Worm (Caenorhabditis elegans) whole organism, young adult: ENCODE data around the gene szy-20.
A peak's percentile ranks its signal among the peaks of the same experiment; 100 is the strongest.

ENCODE experiments used
- F49E8.2 ChIP-seq: sonication (generic microtip); optimal IDR thresholded peaks from 3 replicates; lab custom pipeline; 2017; ENCODE audit warnings: missing genetic modification characterization, mild to moderate bottlenecking, missing compliant biosample characterization, antibody characterized with exemption, moderate library complexity; ENCODE audit not compliant: insufficient read depth
- F57C9.4 ChIP-seq: sonication (generic microtip); optimal IDR thresholded peaks from 2 replicates; lab custom pipeline; 2017; ENCODE audit warnings: mild to moderate bottlenecking, missing genetic modification characterization, missing compliant biosample characterization
- T07F8.4 ChIP-seq: sonication (generic microtip); optimal IDR thresholded peaks from 2 replicates; lab custom pipeline; 2016; ENCODE audit warnings: mild to moderate bottlenecking, missing genetic modification characterization, moderate library complexity, missing compliant biosample characterization
- T26A5.8 ChIP-seq: sonication (generic microtip); optimal IDR thresholded peaks from 2 replicates; lab custom pipeline; 2016; ENCODE audit warnings: missing genetic modification characterization, missing compliant biosample characterization
- ZK185.1 ChIP-seq: sonication (generic microtip); optimal IDR thresholded peaks from 2 replicates; lab custom pipeline; 2016; ENCODE audit warnings: mild to moderate bottlenecking, missing genetic modification characterization, missing compliant biosample characterization; ENCODE audit not compliant: poor library complexity, severe bottlenecking
- athp-1 ChIP-seq: sonication (generic microtip); optimal IDR thresholded peaks from 2 replicates; lab custom pipeline; 2017; ENCODE audit warnings: mild to moderate bottlenecking, missing genetic modification characterization, missing compliant biosample characterization
- bed-2 ChIP-seq: fragments of 200-800 bp; sonication (Bioruptor generic); IDR thresholded peaks from 2 replicates; pipeline ENCODE4 v1.3.6; 2022; ENCODE audit warnings: missing genetic modification reagents, missing genetic modification characterization, missing compliant biosample characterization
- cebp-1 ChIP-seq, 2 experiments: fragments of 200-800 bp in 1 of 2; sonication (Bioruptor generic) in 1 of 2; sonication (generic microtip) in 1 of 2; IDR thresholded peaks in 1 of 2; optimal IDR thresholded peaks in 1 of 2; 2 replicates each; pipeline versions ENCODE4 v1.3.6 to Lab custom; 2017 to 2022; ENCODE audit warnings: missing compliant biosample characterization in 2 of 2, missing genetic modification characterization in 2 of 2, mild to moderate bottlenecking in 1 of 2, missing genetic modification reagents in 1 of 2, moderate library complexity in 1 of 2
- ceh-40 ChIP-seq: fragments of 200-800 bp; sonication (Bioruptor generic); IDR thresholded peaks from 2 replicates; pipeline ENCODE4 v1.3.6; 2022; ENCODE audit warnings: missing genetic modification characterization, missing compliant biosample characterization
- die-1 ChIP-seq: sonication (generic microtip); optimal IDR thresholded peaks from 2 replicates; lab custom pipeline; 2016; ENCODE audit warnings: missing genotype, mild to moderate bottlenecking, missing genetic modification characterization, missing compliant biosample characterization
- dox-1 ChIP-seq: fragments of 200-800 bp; sonication (Bioruptor generic); IDR thresholded peaks from 2 replicates; pipeline ENCODE4 v1.3.6; 2022; ENCODE audit warnings: missing genetic modification reagents, missing genetic modification characterization, missing compliant biosample characterization
- dpff-1 ChIP-seq: sonication (generic microtip); optimal IDR thresholded peaks from 2 replicates; lab custom pipeline; 2017; ENCODE audit warnings: mild to moderate bottlenecking, missing genetic modification characterization, missing compliant biosample characterization
- gei-17 ChIP-seq: fragments of 200-800 bp; sonication (Bioruptor generic); optimal IDR thresholded peaks from 2 replicates; lab custom pipeline; 2018; ENCODE audit warnings: mild to moderate bottlenecking, missing genetic modification characterization, missing compliant biosample characterization
- him-1 ChIP-seq: sonication (generic microtip); optimal IDR thresholded peaks from 2 replicates; lab custom pipeline; 2016; ENCODE audit warnings: missing genotype, missing genetic modification reagents, missing genetic modification characterization, missing compliant biosample characterization
- hmg-1.2 ChIP-seq: fragments of 200-800 bp; sonication (Bioruptor generic); IDR thresholded peaks from 2 replicates; pipeline ENCODE4 v1.3.6; 2022; ENCODE audit warnings: missing genetic modification reagents, missing genetic modification characterization, missing compliant biosample characterization
- lag-1 ChIP-seq: fragments of 200-800 bp; sonication (Bioruptor generic); IDR thresholded peaks from 2 replicates; pipeline ENCODE4 v1.3.6; 2022; ENCODE audit warnings: missing genetic modification reagents, missing genetic modification characterization, missing compliant biosample characterization
- lin-54 ChIP-seq: fragments of 200-800 bp; sonication (Bioruptor generic); optimal IDR thresholded peaks from 2 replicates; lab custom pipeline; 2018; ENCODE audit warnings: mild to moderate bottlenecking, missing genetic modification characterization, missing compliant biosample characterization
- madf-8 ChIP-seq: fragments of 200-800 bp; sonication (Bioruptor generic); conservative IDR thresholded peaks from 2 replicates; pipeline ENCODE4 v1.3.6; 2022; ENCODE audit warnings: missing genetic modification reagents, missing genetic modification characterization, missing compliant biosample characterization
- mcd-1 ChIP-seq: fragments of 200-800 bp; sonication (Bioruptor generic); IDR thresholded peaks from 2 replicates; pipeline ENCODE4 v1.3.6; 2022; ENCODE audit warnings: missing genetic modification reagents, missing genetic modification characterization, missing compliant biosample characterization
- mel-28 ChIP-seq: sonication (generic microtip); optimal IDR thresholded peaks from 2 replicates; lab custom pipeline; 2016; ENCODE audit warnings: borderline replicate concordance, mild to moderate bottlenecking, missing genetic modification characterization, missing compliant biosample characterization
- nfyb-1 ChIP-seq: fragments of 200-800 bp; sonication (Bioruptor generic); IDR thresholded peaks from 2 replicates; pipeline ENCODE4 v1.3.6; 2022; ENCODE audit warnings: missing genetic modification reagents, missing genetic modification characterization, missing compliant biosample characterization
- nhr-179 ChIP-seq: sonication (generic microtip); optimal IDR thresholded peaks from 2 replicates; lab custom pipeline; 2016; ENCODE audit warnings: mild to moderate bottlenecking, missing genetic modification characterization, missing compliant biosample characterization
- nhr-80 ChIP-seq: sonication (generic microtip); optimal IDR thresholded peaks from 2 replicates; lab custom pipeline; 2016; ENCODE audit warnings: missing genetic modification characterization, missing compliant biosample characterization
- rcor-1 ChIP-seq: fragments of 200-800 bp; sonication (Bioruptor generic); IDR thresholded peaks from 2 replicates; pipeline ENCODE4 v1.3.6; 2022; ENCODE audit warnings: missing genetic modification reagents, missing genetic modification characterization, missing compliant biosample characterization
- snpc-3.4 ChIP-seq: sonication (generic microtip); optimal IDR thresholded peaks from 2 replicates; lab custom pipeline; 2017; ENCODE audit warnings: missing genetic modification characterization, mild to moderate bottlenecking, missing compliant biosample characterization, antibody characterized with exemption, moderate library complexity, missing genotype, missing genetic modification reagents
- snpc-4 ChIP-seq, 5 experiments: fragments of 150-350 bp in 1 of 5; sonication (generic microtip) in 4 of 5; optimal IDR thresholded peaks; 2 replicates each; lab custom pipeline; 2014 to 2018; ENCODE audit warnings: missing genetic modification characterization in 5 of 5, missing biosample characterization in 3 of 5, antibody characterized with exemption in 2 of 5, mild to moderate bottlenecking in 2 of 5, missing compliant biosample characterization in 2 of 5, missing genotype in 2 of 5, moderate library complexity in 2 of 5, missing genetic modification reagents in 1 of 5
- tbp1 ChIP-seq: fragments of 200-800 bp; sonication (Bioruptor generic); optimal IDR thresholded peaks from 2 replicates; lab custom pipeline; 2018; ENCODE audit warnings: mild to moderate bottlenecking, missing genetic modification characterization, missing compliant biosample characterization
- tlf-1 ChIP-seq: fragments of 200-800 bp; sonication (Bioruptor generic); optimal IDR thresholded peaks from 2 replicates; lab custom pipeline; 2018; ENCODE audit warnings: mild to moderate bottlenecking, missing genetic modification characterization, missing compliant biosample characterization
- unc-130 ChIP-seq: sonication (generic microtip); optimal IDR thresholded peaks from 2 replicates; lab custom pipeline; 2016; ENCODE audit warnings: missing genetic modification reagents, missing genetic modification characterization, missing compliant biosample characterization
- xnd-1 ChIP-seq: sonication (generic microtip); optimal IDR thresholded peaks from 2 replicates; lab custom pipeline; 2016; ENCODE audit warnings: missing genotype, missing genetic modification reagents, missing genetic modification characterization, missing compliant biosample characterization

Gene szy-20

ce11 chrII:8927253-8927791 lies 41.8 kb downstream of the szy-20 start, which contains the start of gene cct-2 (continued):
- peak; percentile 1 for TF ChIP-seq him-1 (tag; lab: Kevin White, UChicago)
- TF ChIP-seq mel-28, result no peak
- TF ChIP-seq madf-8 (GFP tag; lab: Robert Waterston, UW), result 0 out of 2 replicates have a peak, but pooled peaks have one; percentile 17
- TF ChIP-seq xnd-1, result no peak
- peak; percentile 14; the same call in 1 of the 2 replicates for TF ChIP-seq hmg-1.2 (GFP tag; lab: Robert Waterston, UW)
- TF ChIP-seq lin-54 (GFP tag; lab: Kevin White, UChicago), result peak; percentile 2
- TF ChIP-seq nfyb-1 (GFP tag; lab: Robert Waterston, UW), result no peak
- TF ChIP-seq mcd-1 (GFP tag; lab: Robert Waterston, UW), result peak; percentile 69
- TF ChIP-seq snpc-3.4 (tag; lab: Kevin White, UChicago), result peak; percentile 19
- peak; percentile 7 for TF ChIP-seq F49E8.2 (tag; lab: Kevin White, UChicago)
- no peak for TF ChIP-seq bed-2 (GFP tag; lab: Robert Waterston, UW)
- TF ChIP-seq dox-1 (GFP tag; lab: Robert Waterston, UW), result no peak
- TF ChIP-seq athp-1 (tag; lab: Kevin White, UChicago), result no peak
- TF ChIP-seq ZK185.1 (tag; lab: Kevin White, UChicago), result peak; percentile 59
- TF ChIP-seq nhr-179 (tag; lab: Kevin White, UChicago), result no peak

- no peak for TF ChIP-seq gei-17 (GFP tag; lab: Kevin White, UChicago)
- TF ChIP-seq F57C9.4 (tag; lab: Kevin White, UChicago), result no peak
- TF ChIP-seq athp-1 (tag; lab: Kevin White, UChicago), result no peak
- TF ChIP-seq snpc-4 (GFP tag; optimal IDR thresholded peaks at IDR 0.05; lab: Kevin White, UChicago), result no peak
- no peak for TF ChIP-seq snpc-4 (tag; optimal IDR thresholded peaks at IDR 0.05; lab: Kevin White, UChicago)
- TF ChIP-seq rcor-1, result no peak
- TF ChIP-seq mcd-1 (GFP tag; lab: Robert Waterston, UW), result no peak
- no peak for TF ChIP-seq lag-1
- TF ChIP-seq nfyb-1 (GFP tag; lab: Robert Waterston, UW), result no peak
- no peak for TF ChIP-seq T26A5.8
- no peak for TF ChIP-seq unc-130
- no peak for TF ChIP-seq ceh-40 (GFP tag; lab: Robert Waterston, UW)
- TF ChIP-seq dpff-1, result no peak
- TF ChIP-seq die-1 (tag; lab: Kevin White, UChicago), result no peak
- no peak for TF ChIP-seq tlf-1
- TF ChIP-seq T07F8.4 (tag; lab: Kevin White, UChicago), result no peak
These were observed 42.7 kb downstream of the szy-20 start, which contains the start of gene B0457.2 for ce11 chrII:8926451-8926850. TSS of gene B0457.2 (minus strand) at chrII:8926551.

DNA sequence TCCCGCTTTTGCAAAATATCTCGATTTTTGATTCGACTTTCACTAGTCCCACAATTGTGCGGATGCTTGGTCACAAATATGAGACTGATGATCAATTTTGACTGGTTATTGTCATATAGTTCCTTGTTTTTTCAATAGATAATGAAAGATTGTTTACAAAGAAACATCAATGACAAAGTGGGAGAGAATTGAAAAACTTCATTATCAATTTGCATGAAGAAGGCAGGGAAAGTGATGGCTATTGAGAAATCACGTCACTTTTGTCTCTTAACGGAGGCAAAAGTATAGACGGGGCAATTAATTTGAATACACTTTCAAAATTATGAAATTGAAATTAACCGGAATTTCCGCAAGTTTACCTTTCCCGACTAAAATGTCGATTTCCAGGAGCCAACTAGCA lies 45.9 kb downstream of the szy-20 start:
- TF ChIP-seq nhr-80 (tag; lab: Kevin White, UChicago) (peak; percentile 47), mel-28 (no peak)

- TF ChIP-seq mcd-1 (GFP tag; lab: Robert Waterston, UW) (no peak), nhr-80 (tag; lab: Kevin White, UChicago) (peak; percentile 67)
These were observed 47.0 kb downstream of the szy-20 start, which contains the start of gene B0457.6 for ce11 chrII:8922140-8922539. TSS of gene B0457.6 (plus strand) at chrII:8922423.

DNA sequence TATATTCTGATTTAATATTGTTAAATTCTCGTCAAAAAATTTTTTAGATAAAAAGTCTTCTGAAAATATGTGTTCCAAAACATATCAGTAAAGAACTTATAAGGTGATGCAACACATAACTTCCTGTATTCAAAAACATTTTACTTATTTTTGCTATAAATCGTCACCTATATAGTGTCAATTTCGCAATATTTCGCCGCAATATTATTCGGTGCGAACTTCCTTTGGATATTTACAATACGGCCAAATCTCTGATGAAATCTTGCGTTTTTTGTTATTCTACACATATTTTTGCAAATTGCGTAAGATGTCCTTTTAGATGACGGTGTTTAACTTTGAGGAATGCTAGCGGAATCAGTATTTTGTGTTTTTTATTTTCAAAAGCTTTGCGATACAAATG lies 47.7 kb downstream of the szy-20 start:
- TF ChIP-seq tbp1 (GFP tag; lab: Kevin White, UChicago) (no peak), cebp-1 (GFP tag; IDR thresholded peaks at IDR 0.05; lab: Robert Waterston, UW) (no peak), cebp-1 (tag; optimal IDR thresholded peaks at IDR 0.05; lab: Kevin White, UChicago) (peak; percentile 80)
